Fruit fly (Drosophila melanogaster): ENCODE data around the gene CG5854.

CG5854 gene

dm6 chr3R:23903425-23903824 lies 30.3 kb upstream of the CG5854 start:
- no peak for TF ChIP-seq CG17801 (GFP tag; optimal IDR thresholded peaks at IDR 0.05; ENCODE audit: partially characterized antibody)

- no peak for TF ChIP-seq CG17801 (GFP tag; optimal IDR thresholded peaks at IDR 0.05; ENCODE audit: partially characterized antibody)
These were observed 24.3 kb upstream of the CG5854 start for dm6 chr3R:23909347-23909862.

dm6 chr3R:23910260-23910887 lies 23.3 kb upstream of the CG5854 start:
- no peak for TF ChIP-seq CG17801 (GFP tag; optimal IDR thresholded peaks at IDR 0.05; ENCODE audit: partially characterized antibody)

DNA sequence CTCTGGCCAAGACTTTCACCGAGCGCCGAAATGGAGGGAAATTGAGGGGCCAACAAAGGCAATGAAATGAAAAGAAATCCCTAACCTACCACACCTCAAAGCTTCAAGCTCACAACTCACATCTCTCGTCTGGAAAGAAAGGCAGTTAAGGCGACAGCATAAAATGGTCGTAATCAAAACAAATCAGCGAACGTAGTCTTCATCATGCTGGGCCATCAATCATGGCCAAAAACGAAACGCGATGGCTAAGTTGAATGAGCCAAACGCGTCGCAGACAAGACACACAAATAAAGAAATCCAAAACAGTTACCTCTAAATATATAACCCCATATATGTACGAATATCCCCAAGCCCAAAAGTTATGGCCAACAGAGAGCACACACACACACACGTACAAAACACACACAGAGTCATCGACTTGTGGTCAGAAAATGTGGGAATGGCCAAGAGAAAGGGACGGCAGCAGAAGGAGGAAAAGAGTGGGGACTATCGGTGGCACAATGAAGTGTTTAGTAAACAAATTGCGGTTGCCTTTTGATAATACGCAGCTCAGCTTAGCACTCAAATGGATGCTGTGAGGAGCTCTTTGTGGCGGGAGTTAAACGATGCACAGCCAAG lies 22.5 kb upstream of the CG5854 start:
- TF ChIP-seq CG17801 (GFP tag; optimal IDR thresholded peaks at IDR 0.05; ENCODE audit: partially characterized antibody), result no peak

- TF ChIP-seq CG17801 (GFP tag; optimal IDR thresholded peaks at IDR 0.05; ENCODE audit: partially characterized antibody), result no peak
These were observed 21.4 kb upstream of the CG5854 start for dm6 chr3R:23912349-23912748.

DNA sequence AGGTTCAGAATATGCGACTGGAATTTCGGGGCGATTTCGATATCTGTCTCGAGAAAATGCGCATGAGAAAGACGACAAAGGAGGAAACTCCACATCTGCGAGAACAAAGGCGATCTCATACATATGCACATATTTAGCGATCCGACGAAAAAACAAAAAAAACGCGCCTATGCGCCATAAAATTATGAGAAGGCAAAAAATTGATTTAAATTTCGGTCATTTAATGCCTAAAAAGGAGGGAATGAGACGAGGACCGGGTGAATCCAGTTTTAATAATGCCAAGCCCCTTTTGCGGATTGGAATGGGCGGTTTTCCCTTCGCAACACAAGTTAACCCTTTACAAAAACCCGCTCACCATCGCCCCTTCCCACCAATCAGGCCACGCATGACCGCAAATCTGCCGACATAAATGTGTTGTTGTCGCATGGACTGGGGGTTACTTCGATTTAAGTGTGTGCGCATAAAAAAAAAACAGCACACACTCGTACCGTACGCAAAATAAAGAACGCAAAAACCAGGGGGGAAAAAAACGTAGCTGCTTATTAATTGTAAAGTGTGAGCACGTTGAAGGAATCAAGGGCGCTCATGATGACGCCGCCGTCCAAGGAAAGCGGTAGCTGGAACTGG lies 19.2 kb upstream of the CG5854 start:
- TF ChIP-seq CG17801 (GFP tag; optimal IDR thresholded peaks at IDR 0.05; ENCODE audit: partially characterized antibody), result no peak

DNA sequence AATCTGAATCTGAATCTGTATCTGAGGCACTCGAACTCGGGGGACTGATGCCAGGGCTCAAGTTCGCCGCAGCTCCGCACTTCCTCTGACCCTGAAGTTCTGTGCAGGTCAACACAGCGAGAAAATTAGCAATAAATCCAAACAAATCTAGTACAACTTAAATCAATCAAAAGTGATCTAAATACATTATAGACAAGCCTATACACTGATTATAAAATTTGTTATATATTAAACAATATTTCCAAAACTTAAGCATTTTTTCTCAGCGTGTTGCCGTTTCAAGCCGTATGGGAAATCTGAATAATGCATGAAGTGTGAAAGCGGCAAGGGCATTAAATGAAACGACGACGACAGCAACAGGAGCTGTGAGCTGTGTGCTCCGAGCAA lies 18.7 kb upstream of the CG5854 start:
- TF ChIP-seq CG17801 (GFP tag; optimal IDR thresholded peaks at IDR 0.05; ENCODE audit: partially characterized antibody), result no peak

dm6 chr3R:23915967-23916366 lies 17.7 kb upstream of the CG5854 start:
- no peak for TF ChIP-seq CG17801 (GFP tag; optimal IDR thresholded peaks at IDR 0.05; ENCODE audit: partially characterized antibody)

DNA sequence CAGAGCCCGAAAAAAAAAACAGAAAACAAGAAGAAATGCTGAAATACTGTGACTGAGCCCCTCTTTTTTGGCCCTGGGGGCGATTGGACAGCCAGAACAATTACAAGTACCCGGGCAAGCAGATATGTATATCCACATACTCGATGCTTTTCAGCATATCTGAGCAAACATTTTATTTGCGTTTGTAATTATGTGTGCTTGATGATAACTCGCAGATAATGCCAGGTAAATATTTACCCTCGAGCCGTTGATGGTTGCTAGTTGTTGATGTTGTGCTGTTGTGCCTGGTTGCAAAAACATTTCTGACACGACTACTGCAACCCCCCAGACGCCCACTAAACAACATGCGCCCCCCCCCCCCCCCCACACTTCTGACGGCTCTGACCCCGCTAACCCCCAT lies 14.3 kb upstream of the CG5854 start:
- no peak for TF ChIP-seq CG17801 (GFP tag; optimal IDR thresholded peaks at IDR 0.05; ENCODE audit: partially characterized antibody)

dm6 chr3R:23920387-23920786 lies 13.3 kb upstream of the CG5854 start:
- TF ChIP-seq CG17801 (GFP tag; optimal IDR thresholded peaks at IDR 0.05; ENCODE audit: partially characterized antibody), result no peak

DNA sequence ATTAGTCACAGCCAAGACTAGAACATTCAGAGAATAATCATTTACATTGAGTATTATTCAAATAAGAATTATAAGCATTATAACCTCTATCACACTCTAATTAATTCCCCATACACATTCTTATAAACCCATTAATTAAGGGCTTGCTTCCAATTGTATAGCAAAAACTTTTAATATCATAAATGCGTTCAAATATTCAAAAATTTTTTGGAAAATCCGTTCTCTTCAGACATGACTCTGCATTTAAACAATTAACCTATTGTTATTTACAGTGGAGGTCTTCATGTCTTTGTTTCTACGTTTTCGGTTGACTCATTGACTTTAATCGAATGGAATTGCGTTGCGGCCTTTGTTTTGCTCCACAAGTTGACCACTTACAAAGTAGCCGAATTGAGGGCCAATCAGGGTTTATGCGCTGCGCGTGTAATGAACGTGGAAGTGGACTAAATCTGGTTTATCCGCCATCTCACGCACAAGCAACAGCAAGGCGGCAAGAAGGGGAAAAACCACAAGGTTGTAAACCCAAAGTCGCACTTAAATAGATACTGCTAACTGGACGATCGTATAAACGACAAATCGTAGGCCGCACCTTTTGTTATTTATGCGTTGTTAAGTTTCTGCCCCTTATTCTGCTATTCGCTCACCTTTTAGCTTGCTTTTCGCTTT lies 12.7 kb upstream of the CG5854 start:
- peak; percentile 47 for TF ChIP-seq CG17801 (GFP tag; optimal IDR thresholded peaks at IDR 0.05; ENCODE audit: partially characterized antibody)

dm6 chr3R:23921701-23922501 lies 11.8 kb upstream of the CG5854 start:
- TF ChIP-seq CG17801 (GFP tag; optimal IDR thresholded peaks at IDR 0.05; ENCODE audit: partially characterized antibody), result peak; percentile 75

DNA sequence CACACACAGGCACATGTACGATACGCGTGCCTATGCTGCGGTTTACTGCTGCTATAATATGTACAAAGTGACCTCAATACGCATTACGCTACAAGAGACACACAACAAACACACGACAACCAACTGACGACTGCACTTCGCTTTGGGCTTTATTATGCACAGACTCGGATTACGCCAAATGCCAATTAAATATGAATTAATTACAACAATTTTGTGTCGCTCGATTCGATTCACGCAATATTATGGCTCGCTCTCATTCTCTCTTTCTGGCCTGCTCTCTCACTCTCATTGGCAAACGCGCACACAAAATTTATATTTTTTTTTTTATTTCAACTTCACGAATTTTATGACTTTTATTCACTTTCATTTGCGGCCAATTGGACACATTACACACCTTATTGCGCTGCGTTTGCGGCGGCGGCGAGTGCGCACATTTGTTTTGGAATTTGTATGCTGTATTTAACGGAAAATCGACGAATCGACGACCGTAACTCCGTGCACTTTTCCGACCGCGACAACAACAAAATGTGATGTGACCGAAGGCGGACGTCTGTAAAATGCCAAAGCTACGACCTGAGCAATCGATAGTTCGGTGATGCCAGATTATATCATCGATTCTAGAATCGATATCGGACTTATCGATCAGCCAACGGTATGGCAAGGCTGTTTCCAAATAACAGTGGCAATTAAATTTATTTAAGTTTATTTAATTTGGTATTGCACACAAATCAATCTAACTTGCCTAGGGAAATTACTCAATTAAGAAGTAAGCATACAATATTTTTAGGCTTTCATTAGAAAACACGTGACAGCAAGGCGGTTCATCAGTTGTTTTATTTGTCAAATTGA lies 11.0 kb upstream of the CG5854 start, which contains the start of the genes sba and CG31141:
TSS of gene sba (minus strand) at position 472 of the 849 bp plus-strand sequence.
TSS of gene CG31141 (plus strand) at position 799 of the 849 bp plus-strand sequence.
- TF ChIP-seq CG17801 (GFP tag; optimal IDR thresholded peaks at IDR 0.05; ENCODE audit: partially characterized antibody), result peak; percentile 81

DNA sequence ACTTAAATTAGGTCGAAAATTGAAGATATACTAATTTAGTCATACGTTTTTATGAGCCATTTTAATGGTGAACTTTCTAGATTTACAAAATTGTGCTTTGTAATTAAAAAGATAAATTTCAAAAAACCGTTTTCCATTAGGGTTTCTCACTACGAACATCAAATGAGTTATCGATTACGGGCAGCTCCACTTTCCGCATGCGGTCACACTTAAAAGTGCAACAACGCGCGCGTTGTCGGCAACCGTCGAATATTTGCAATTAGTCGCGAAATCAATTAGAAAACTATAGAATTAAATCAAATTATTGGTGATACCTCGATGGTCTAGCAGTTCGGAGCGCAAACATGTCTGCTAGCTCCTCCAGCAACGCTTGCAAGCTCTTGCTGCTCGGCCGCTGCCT lies 9.5 kb upstream of the CG5854 start, which contains the start of gene Ndc1:
TSS of gene Ndc1 (plus strand) at position 200 of the 400 bp plus-strand sequence.
- no peak for TF ChIP-seq CG17801 (GFP tag; optimal IDR thresholded peaks at IDR 0.05; ENCODE audit: partially characterized antibody)

Measured in ovary, adult (tissue).